Worm (Caenorhabditis elegans) whole organism, early embryonic: ENCODE data around the gene M01H9.2.
A peak's percentile ranks its signal among the peaks of the same experiment; 100 is the strongest.

ENCODE experiments used
- B0310.2 ChIP-seq: sonication (generic microtip); optimal IDR thresholded peaks from 2 replicates; lab custom pipeline; 2016; ENCODE audit warnings: mild to moderate bottlenecking, missing genetic modification characterization, missing compliant biosample characterization
- F13C5.2 ChIP-seq: sonication (generic microtip); optimal IDR thresholded peaks from 2 replicates; lab custom pipeline; 2017; ENCODE audit warnings: mild to moderate bottlenecking, missing genetic modification characterization, inconsistent platforms, missing compliant biosample characterization
- aly-1 ChIP-seq: sonication (generic microtip); optimal IDR thresholded peaks from 2 replicates; lab custom pipeline; 2016; ENCODE audit warnings: missing genetic modification characterization, missing compliant biosample characterization
- ama-1 ChIP-seq: fragments of 150-350 bp; optimal IDR thresholded peaks from 2 replicates; lab custom pipeline; 2014
- ceh-13 ChIP-seq: fragments of 200-800 bp; sonication (Bioruptor generic); optimal IDR thresholded peaks from 2 replicates; lab custom pipeline; 2018; ENCODE audit warnings: mild to moderate bottlenecking, missing genetic modification characterization, missing compliant biosample characterization
- ceh-36 ChIP-seq: sonication (generic microtip); optimal IDR thresholded peaks from 2 replicates; lab custom pipeline; 2016; ENCODE audit warnings: missing genetic modification characterization, inconsistent platforms, missing compliant biosample characterization
- ets-7 ChIP-seq: sonication (generic microtip); optimal IDR thresholded peaks from 2 replicates; lab custom pipeline; 2016; ENCODE audit warnings: missing genotype, missing genetic modification characterization, missing compliant biosample characterization
- flt-1 ChIP-seq: fragments of 200-800 bp; sonication (Bioruptor generic); IDR thresholded peaks from 2 replicates; pipeline ENCODE4 v1.3.6; 2022; ENCODE audit warnings: missing genetic modification characterization, missing compliant biosample characterization
- hmbx-1 ChIP-seq: sonication (generic microtip); optimal IDR thresholded peaks from 2 replicates; lab custom pipeline; 2016; ENCODE audit warnings: mild to moderate bottlenecking, missing genetic modification characterization, missing compliant biosample characterization
- hmg-4 ChIP-seq: fragments of 200-800 bp; sonication (Bioruptor generic); optimal IDR thresholded peaks from 2 replicates; lab custom pipeline; 2018; ENCODE audit warnings: mild to moderate bottlenecking, missing genetic modification characterization, missing compliant biosample characterization
- hnd-1 ChIP-seq: sonication (generic microtip); optimal IDR thresholded peaks from 2 replicates; lab custom pipeline; 2016; ENCODE audit warnings: missing genetic modification characterization, missing compliant biosample characterization
- pes-1 ChIP-seq: fragments of 200-800 bp; sonication (Bioruptor generic); IDR thresholded peaks from 2 replicates; pipeline ENCODE4 v1.3.6; 2022; ENCODE audit warnings: missing genetic modification reagents, missing genetic modification characterization, missing compliant biosample characterization
- scrt-1 ChIP-seq: fragments of 200-800 bp; sonication (Bioruptor generic); IDR thresholded peaks from 2 replicates; pipeline ENCODE4 v1.3.6; 2022; ENCODE audit warnings: missing genetic modification characterization, missing compliant biosample characterization
- sea-1 ChIP-seq: fragments of 200-800 bp; sonication (Bioruptor generic); conservative IDR thresholded peaks from 2 replicates; pipeline ENCODE4 v1.3.6; 2022; ENCODE audit warnings: missing genetic modification characterization, missing compliant biosample characterization
- tbx-11 ChIP-seq: fragments of 200-800 bp; sonication (Bioruptor generic); IDR thresholded peaks from 2 replicates; pipeline ENCODE4 v1.3.6; 2022; ENCODE audit warnings: missing genetic modification characterization, missing compliant biosample characterization
- tbx-37 ChIP-seq: fragments of 200-800 bp; sonication (Bioruptor generic); conservative IDR thresholded peaks from 2 replicates; pipeline ENCODE4 v1.3.6; 2022; ENCODE audit warnings: missing genetic modification reagents, missing genetic modification characterization, missing compliant biosample characterization
- tra-4 ChIP-seq: sonication (generic microtip); optimal IDR thresholded peaks from 2 replicates; lab custom pipeline; 2017; ENCODE audit warnings: missing genetic modification characterization, missing compliant biosample characterization

Gene M01H9.2

DNA sequence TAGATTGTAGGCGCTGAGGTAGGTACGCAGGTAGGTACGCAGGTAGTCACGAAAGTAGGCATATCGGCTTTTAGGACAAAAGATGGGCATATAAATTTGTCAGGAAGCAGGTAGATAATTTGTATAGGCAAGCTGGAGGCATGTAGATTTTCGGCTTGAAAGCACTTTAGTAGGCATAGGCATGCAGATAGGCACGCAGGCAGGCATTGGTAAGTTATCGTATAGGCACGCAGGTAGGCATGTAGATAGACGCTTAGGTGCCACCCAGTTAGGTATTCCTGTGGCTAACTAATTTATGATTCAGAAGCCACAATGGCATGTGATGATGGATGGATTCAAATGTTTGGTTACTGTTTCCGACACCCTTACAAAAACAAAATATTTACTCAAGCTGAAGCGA, 40.0 kb downstream of the M01H9.2 start:
- TF ChIP-seq pes-1 (GFP tag; lab: Robert Waterston, UW) (no peak), hmbx-1 (tag; lab: Kevin White, UChicago) (no peak), flt-1 (GFP tag; lab: Robert Waterston, UW) (no peak), hnd-1 (tag; lab: Kevin White, UChicago) (no peak), ceh-13 (no peak), ceh-36 (tag; lab: Kevin White, UChicago) (no peak), sea-1 (GFP tag; lab: Robert Waterston, UW) (no peak), tbx-11 (GFP tag; lab: Robert Waterston, UW) (no peak), F13C5.2 (tag; lab: Kevin White, UChicago) (no peak), hmg-4 (GFP tag; lab: Kevin White, UChicago) (no peak)

DNA sequence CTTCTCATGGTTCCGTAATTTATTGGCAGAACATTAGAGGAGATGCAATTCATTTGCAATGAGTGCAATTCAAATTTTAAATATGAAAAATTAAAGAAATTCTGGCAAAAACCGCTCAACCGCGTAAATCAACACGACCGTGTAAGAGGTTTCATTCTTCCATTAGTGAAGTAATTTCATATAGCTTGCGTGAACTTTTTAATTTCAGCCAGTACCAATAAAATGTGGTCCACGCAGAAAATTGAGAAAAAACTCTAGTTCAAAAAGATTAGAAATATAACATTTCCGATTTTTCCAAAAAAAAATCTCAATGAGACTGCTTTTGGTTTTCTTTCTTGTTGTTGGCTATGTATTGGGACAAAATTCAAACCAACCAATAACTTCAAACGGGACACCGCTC, 41.0 kb downstream of the M01H9.2 start, which contains the start of gene clec-175:
TSS of gene clec-175 (plus strand) at position 301 of the 400 bp plus-strand sequence.
- TF ChIP-seq ceh-36 (tag; lab: Kevin White, UChicago) (no peak), pes-1 (GFP tag; lab: Robert Waterston, UW) (no peak), B0310.2 (tag; lab: Kevin White, UChicago) (no peak), tra-4 (tag; lab: Kevin White, UChicago) (no peak), tbx-37 (GFP tag; lab: Robert Waterston, UW) (no peak), tbx-11 (GFP tag; lab: Robert Waterston, UW) (no peak)

DNA sequence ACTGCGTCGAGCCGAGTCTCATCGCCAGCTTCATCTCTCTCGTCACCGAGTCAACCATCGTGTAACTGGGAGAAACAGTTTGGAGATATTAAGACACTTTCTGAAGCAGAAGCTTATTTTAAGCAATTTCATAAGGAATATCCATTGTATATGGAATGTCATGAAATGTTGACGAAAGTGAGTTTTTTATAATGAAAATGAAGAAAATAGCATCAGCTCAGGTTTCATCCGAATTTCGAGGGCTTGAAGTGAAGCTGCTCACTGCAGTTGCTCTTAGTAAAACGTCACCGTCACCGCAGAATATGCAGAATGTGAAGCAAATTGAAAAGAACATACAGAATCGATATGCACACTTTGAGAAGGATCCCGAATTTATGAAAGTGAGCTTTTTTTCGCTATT, 49.9 kb downstream of the M01H9.2 start:
- TF ChIP-seq ceh-13: no peak
- TF ChIP-seq flt-1 (GFP tag; lab: Robert Waterston, UW): no peak
- no peak for TF ChIP-seq hmbx-1 (tag; lab: Kevin White, UChicago)
- no peak for TF ChIP-seq hnd-1 (tag; lab: Kevin White, UChicago)
- TF ChIP-seq hmg-4 (GFP tag; lab: Kevin White, UChicago): no peak

DNA sequence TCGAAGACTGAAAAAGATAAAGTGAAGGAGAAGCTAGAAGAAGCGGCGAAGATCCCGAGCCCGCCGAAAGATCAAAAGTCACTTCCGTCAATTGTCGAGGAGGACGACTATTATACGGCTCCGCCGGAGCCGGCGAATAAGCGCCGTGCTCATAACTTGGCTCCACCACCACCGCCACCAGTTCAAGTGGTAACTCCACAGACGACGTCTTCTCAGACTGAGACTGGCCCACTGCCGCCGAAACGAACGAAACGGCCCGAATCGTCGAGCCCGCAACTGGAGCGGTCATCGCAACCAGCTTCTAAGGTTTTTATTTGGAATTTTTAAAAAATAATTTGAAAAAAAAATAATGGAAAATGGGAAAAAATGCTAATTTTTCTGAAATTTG, 51.1 kb downstream of the M01H9.2 start:
- TF ChIP-seq scrt-1 (GFP tag; lab: Robert Waterston, UW) (0 out of 2 replicates have a peak, but pooled peaks have one; percentile 5), aly-1 (tag; lab: Kevin White, UChicago) (no peak)

DNA sequence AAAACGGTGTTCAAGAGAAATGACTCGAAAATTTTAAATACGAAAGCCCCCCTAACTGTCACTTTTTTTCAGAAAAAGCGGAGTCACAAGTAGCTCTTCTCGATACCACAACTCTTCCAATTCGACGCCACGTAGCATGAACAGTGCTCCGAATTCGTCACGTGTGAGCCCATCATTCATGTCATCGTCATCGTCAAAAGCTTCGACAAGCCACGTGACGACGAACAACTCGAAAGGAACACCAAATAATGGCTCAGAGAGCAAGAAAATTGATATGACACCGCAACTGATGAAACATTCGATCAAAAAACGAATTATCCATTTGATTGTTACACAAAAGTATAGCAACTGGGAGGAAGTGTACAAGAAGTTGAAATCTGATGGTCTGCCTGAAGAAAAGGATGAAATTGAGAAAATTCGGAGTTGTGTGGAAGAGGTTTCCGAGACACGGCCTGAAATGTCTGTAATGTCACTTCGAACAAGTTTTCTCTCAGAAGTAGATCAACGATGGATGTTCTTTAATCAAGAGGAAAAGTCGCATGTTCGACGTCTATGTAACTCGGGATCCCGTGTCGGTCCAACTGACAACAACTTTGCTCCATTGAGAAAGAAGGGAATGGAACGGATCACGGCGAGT, 51.6 kb downstream of the M01H9.2 start:
- TF ChIP-seq pes-1 (GFP tag; lab: Robert Waterston, UW): no peak
- no peak for TF ChIP-seq hnd-1 (tag; lab: Kevin White, UChicago)
- no peak for TF ChIP-seq B0310.2 (tag; lab: Kevin White, UChicago)
- TF ChIP-seq hmbx-1 (tag; lab: Kevin White, UChicago): no peak
- TF ChIP-seq ceh-36 (tag; lab: Kevin White, UChicago): no peak
- no peak for TF ChIP-seq ets-7 (tag; lab: Kevin White, UChicago)
- TF ChIP-seq sea-1 (GFP tag; lab: Robert Waterston, UW): no peak
- no peak for TF ChIP-seq tbx-37 (GFP tag; lab: Robert Waterston, UW)
- TF ChIP-seq flt-1 (GFP tag; lab: Robert Waterston, UW): no peak
- no peak for TF ChIP-seq F13C5.2 (tag; lab: Kevin White, UChicago)
- TF ChIP-seq tbx-11 (GFP tag; lab: Robert Waterston, UW): no peak
- TF ChIP-seq scrt-1 (GFP tag; lab: Robert Waterston, UW): no peak
- TF ChIP-seq aly-1 (tag; lab: Kevin White, UChicago): no peak
- no peak for TF ChIP-seq ama-1
- TF ChIP-seq ceh-13: no peak
- no peak for TF ChIP-seq tra-4 (tag; lab: Kevin White, UChicago)
- TF ChIP-seq hmg-4 (GFP tag; lab: Kevin White, UChicago): no peak

DNA sequence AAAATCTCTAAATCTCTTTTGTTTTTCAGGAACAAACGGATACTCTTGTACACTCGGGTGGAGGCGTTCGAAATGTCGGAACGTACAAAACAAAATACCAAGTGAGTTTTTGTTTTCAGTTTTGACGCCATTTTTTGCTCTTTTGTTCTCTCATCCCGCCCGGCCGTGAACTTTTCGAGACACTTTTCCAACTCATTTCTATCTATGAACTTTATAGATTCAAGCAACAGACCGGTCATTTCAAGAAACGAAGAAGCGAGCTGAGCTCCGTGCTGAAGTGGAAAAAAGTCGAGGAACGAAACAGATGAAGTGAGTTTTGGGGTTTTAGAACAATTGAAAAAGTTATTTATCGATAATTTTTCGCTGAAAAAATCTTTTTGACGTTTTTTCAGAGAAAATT, 52.5 kb downstream of the M01H9.2 start:
- TF ChIP-seq ets-7 (tag; lab: Kevin White, UChicago) (no peak), hmbx-1 (tag; lab: Kevin White, UChicago) (no peak), hnd-1 (tag; lab: Kevin White, UChicago) (no peak), tbx-37 (GFP tag; lab: Robert Waterston, UW) (no peak), aly-1 (tag; lab: Kevin White, UChicago) (no peak), sea-1 (GFP tag; lab: Robert Waterston, UW) (no peak), hmg-4 (GFP tag; lab: Kevin White, UChicago) (no peak), ama-1 (no peak), F13C5.2 (tag; lab: Kevin White, UChicago) (no peak), pes-1 (GFP tag; lab: Robert Waterston, UW) (no peak), tra-4 (tag; lab: Kevin White, UChicago) (no peak), flt-1 (GFP tag; lab: Robert Waterston, UW) (no peak), ceh-13 (no peak), ceh-36 (tag; lab: Kevin White, UChicago) (no peak), B0310.2 (tag; lab: Kevin White, UChicago) (no peak), scrt-1 (GFP tag; lab: Robert Waterston, UW) (no peak), tbx-11 (GFP tag; lab: Robert Waterston, UW) (no peak)
